Worm (Caenorhabditis elegans) whole organism, late embryonic: Measurements from ENCODE around the gene pqn-36.

Source experiments
- C38D4.7 ChIP-seq: fragments of 200-800 bp; sonication (Bioruptor generic); optimal IDR thresholded peaks from 2 replicates; lab custom pipeline; 2018; ENCODE audit warnings: mild to moderate bottlenecking, missing genetic modification characterization, moderate library complexity, missing compliant biosample characterization
- K02D7.2 ChIP-seq: sonication (generic microtip); optimal IDR thresholded peaks from 2 replicates; lab custom pipeline; 2017; ENCODE audit warnings: mild to moderate bottlenecking, missing genetic modification characterization, missing compliant biosample characterization
- ama-1 ChIP-seq: fragments of 150-350 bp; optimal IDR thresholded peaks from 2 replicates; lab custom pipeline; 2014
- ceh-18 ChIP-seq: sonication (generic microtip); optimal IDR thresholded peaks from 2 replicates; lab custom pipeline; 2016; ENCODE audit warnings: missing genetic modification characterization, missing compliant biosample characterization
- ceh-19 ChIP-seq: fragments of 200-800 bp; sonication (Bioruptor generic); optimal IDR thresholded peaks from 2 replicates; lab custom pipeline; 2018; ENCODE audit warnings: mild to moderate bottlenecking, missing genetic modification characterization, missing compliant biosample characterization
- ceh-30 ChIP-seq: fragments of 150-350 bp; optimal IDR thresholded peaks from 2 replicates; lab custom pipeline; 2014; ENCODE audit warnings: missing biosample characterization, missing genetic modification characterization
- ceh-31 ChIP-seq: sonication (generic microtip); optimal IDR thresholded peaks from 2 replicates; lab custom pipeline; 2016; ENCODE audit warnings: missing genetic modification characterization, missing compliant biosample characterization
- ceh-9 ChIP-seq: sonication (generic microtip); optimal IDR thresholded peaks from 2 replicates; lab custom pipeline; 2016; ENCODE audit warnings: mild to moderate bottlenecking, missing genetic modification characterization, inconsistent platforms, missing compliant biosample characterization
- dmd-4 ChIP-seq: sonication (generic microtip); optimal IDR thresholded peaks from 2 replicates; lab custom pipeline; 2016; ENCODE audit warnings: borderline replicate concordance, missing genetic modification characterization, missing compliant biosample characterization
- dve-1 ChIP-seq: sonication (generic microtip); optimal IDR thresholded peaks from 2 replicates; lab custom pipeline; 2017; ENCODE audit warnings: antibody characterized with exemption, mild to moderate bottlenecking, missing genetic modification characterization, missing compliant biosample characterization
- elt-2 ChIP-seq: sonication (generic microtip); optimal IDR thresholded peaks from 2 replicates; lab custom pipeline; 2016; ENCODE audit warnings: missing genetic modification reagents, missing genetic modification characterization, missing compliant biosample characterization
- ets-4 ChIP-seq: sonication (generic microtip); optimal IDR thresholded peaks from 2 replicates; lab custom pipeline; 2016; ENCODE audit warnings: missing genetic modification characterization, missing compliant biosample characterization
- fkh-10 ChIP-seq: fragments of 150-350 bp; optimal IDR thresholded peaks from 2 replicates; lab custom pipeline; 2014; ENCODE audit warnings: missing biosample characterization, missing genetic modification reagents, missing genetic modification characterization
- hlh-13 ChIP-seq: fragments of 200-800 bp; sonication (Bioruptor generic); optimal IDR thresholded peaks from 2 replicates; lab custom pipeline; 2018; ENCODE audit warnings: mild to moderate bottlenecking, missing genetic modification characterization, missing compliant biosample characterization
- hlh-30 ChIP-seq: sonication (generic microtip); optimal IDR thresholded peaks from 2 replicates; lab custom pipeline; 2017; ENCODE audit warnings: antibody characterized with exemption, missing genetic modification characterization, missing compliant biosample characterization; ENCODE audit not compliant: insufficient read depth
- hlh-8 ChIP-seq: sonication (generic microtip); optimal IDR thresholded peaks from 2 replicates; lab custom pipeline; 2016; ENCODE audit warnings: missing genotype, missing genetic modification characterization, missing compliant biosample characterization
- lin-11 ChIP-seq: fragments of 200-800 bp; sonication (Bioruptor generic); optimal IDR thresholded peaks from 2 replicates; lab custom pipeline; 2018; ENCODE audit warnings: mild to moderate bottlenecking, missing genetic modification characterization, missing compliant biosample characterization
- madf-2 ChIP-seq: sonication (generic microtip); optimal IDR thresholded peaks from 2 replicates; lab custom pipeline; 2017; ENCODE audit warnings: missing genetic modification characterization, missing compliant biosample characterization
- mec-3 ChIP-seq: sonication (generic microtip); optimal IDR thresholded peaks from 2 replicates; lab custom pipeline; 2016; ENCODE audit warnings: borderline replicate concordance, missing genetic modification characterization, missing compliant biosample characterization
- nhr-232 ChIP-seq: sonication (generic microtip); optimal IDR thresholded peaks from 2 replicates; lab custom pipeline; 2016; ENCODE audit warnings: missing genetic modification characterization, missing compliant biosample characterization
- npax-4 ChIP-seq: sonication (generic microtip); optimal IDR thresholded peaks from 2 replicates; lab custom pipeline; 2016; ENCODE audit warnings: missing genetic modification characterization, missing compliant biosample characterization
- pat-9 ChIP-seq: fragments of 200-800 bp; sonication (Bioruptor generic); optimal IDR thresholded peaks from 2 replicates; lab custom pipeline; 2018; ENCODE audit warnings: mild to moderate bottlenecking, missing genetic modification characterization, moderate library complexity, missing compliant biosample characterization
- pax-1 ChIP-seq: fragments of 150-350 bp; optimal IDR thresholded peaks from 2 replicates; lab custom pipeline; 2014; ENCODE audit warnings: missing biosample characterization, missing genetic modification characterization
- pha-2 ChIP-seq: sonication (generic microtip); optimal IDR thresholded peaks from 2 replicates; lab custom pipeline; 2017; ENCODE audit warnings: mild to moderate bottlenecking, missing genetic modification characterization, missing compliant biosample characterization
- pha-4 ChIP-seq: fragments of 150-350 bp; optimal IDR thresholded peaks from 2 replicates; lab custom pipeline; 2018; ENCODE audit warnings: missing biosample characterization, missing genetic modification reagents, missing genetic modification characterization
- pros-1 ChIP-seq: fragments of 150-350 bp; optimal IDR thresholded peaks from 2 replicates; lab custom pipeline; 2014; ENCODE audit warnings: missing biosample characterization, missing genetic modification reagents, missing genetic modification characterization
- ref-2 ChIP-seq: sonication (generic microtip); optimal IDR thresholded peaks from 2 replicates; lab custom pipeline; 2016; ENCODE audit warnings: missing genetic modification characterization, missing compliant biosample characterization
- rnt-1 ChIP-seq: sonication (generic microtip); optimal IDR thresholded peaks from 2 replicates; lab custom pipeline; 2016; ENCODE audit warnings: missing genetic modification characterization, missing compliant biosample characterization
- sdc-2 ChIP-seq: sonication (generic microtip); optimal IDR thresholded peaks from 2 replicates; lab custom pipeline; 2016; ENCODE audit warnings: missing genotype, missing genetic modification characterization, missing compliant biosample characterization
- sox-2 ChIP-seq: fragments of 200-800 bp; sonication (Bioruptor generic); IDR thresholded peaks from 2 replicates; pipeline ENCODE4 v1.3.6; 2022; ENCODE audit warnings: missing genetic modification reagents, missing genetic modification characterization, missing compliant biosample characterization
- sox-4 ChIP-seq: sonication (generic microtip); optimal IDR thresholded peaks from 2 replicates; lab custom pipeline; 2017; ENCODE audit warnings: mild to moderate bottlenecking, missing genetic modification characterization, inconsistent platforms, missing compliant biosample characterization
- tbx-7 ChIP-seq: sonication (generic microtip); optimal IDR thresholded peaks from 2 replicates; lab custom pipeline; 2016; ENCODE audit warnings: missing genotype, missing genetic modification characterization, missing compliant biosample characterization
- unc-42 ChIP-seq: sonication (generic microtip); optimal IDR thresholded peaks from 2 replicates; lab custom pipeline; 2016; ENCODE audit warnings: missing genotype, missing genetic modification characterization, missing compliant biosample characterization
- unc-55 ChIP-seq: sonication (generic microtip); optimal IDR thresholded peaks from 2 replicates; lab custom pipeline; 2017; ENCODE audit warnings: missing biosample characterization, missing genetic modification reagents, missing genetic modification characterization
- zip-5 ChIP-seq: sonication (generic microtip); optimal IDR thresholded peaks from 2 replicates; lab custom pipeline; 2016; ENCODE audit warnings: missing genetic modification characterization, missing compliant biosample characterization

pqn-36 gene

ce11 chrX:15407631-15408030 is 7.7 kb downstream of the pqn-36 start, which contains the start of gene psa-3:
Gene psa-3, plus strand, starts transcription at chrX:15407931.
- TF ChIP-seq ceh-30 (tag; lab: Kevin White, UChicago): no peak
- TF ChIP-seq sdc-2 (tag; lab: Kevin White, UChicago): no peak
- TF ChIP-seq K02D7.2 (tag; lab: Kevin White, UChicago): no peak
- TF ChIP-seq npax-4 (tag; lab: Kevin White, UChicago): no peak
- no peak for TF ChIP-seq nhr-232
- TF ChIP-seq mec-3 (tag; lab: Kevin White, UChicago): no peak
- TF ChIP-seq ceh-19 (GFP tag; lab: Kevin White, UChicago): no peak
- TF ChIP-seq rnt-1 (tag; lab: Kevin White, UChicago): no peak
- TF ChIP-seq pha-4 (tag; lab: Kevin White, UChicago): no peak
- no peak for TF ChIP-seq hlh-13 (GFP tag; lab: Kevin White, UChicago)
- no peak for TF ChIP-seq elt-2 (tag; lab: Kevin White, UChicago)
- no peak for TF ChIP-seq ama-1
- no peak for TF ChIP-seq ceh-18 (tag; lab: Kevin White, UChicago)
- TF ChIP-seq hlh-30 (tag; lab: Kevin White, UChicago): no peak
- TF ChIP-seq sox-2 (GFP tag; lab: Robert Waterston, UW): no peak
- TF ChIP-seq zip-5: no peak
- TF ChIP-seq pha-2: no peak
- no peak for TF ChIP-seq unc-55 (GFP tag; lab: Kevin White, UChicago)
- no peak for TF ChIP-seq fkh-10 (GFP tag; lab: Kevin White, UChicago)

- TF ChIP-seq madf-2 (tag; lab: Kevin White, UChicago) (no peak), tbx-7 (no peak), npax-4 (tag; lab: Kevin White, UChicago) (no peak), dmd-4 (tag; lab: Kevin White, UChicago) (no peak), ceh-31 (tag; lab: Kevin White, UChicago) (peak; percentile 49), unc-42 (tag; lab: Kevin White, UChicago) (peak; percentile 98), pax-1 (tag; lab: Kevin White, UChicago) (no peak)
Measured at ce11 chrX:15395723-15396122, 19.6 kb downstream of the pqn-36 start.

ce11 chrX:15392672-15393071 is 22.6 kb downstream of the pqn-36 start:
- TF ChIP-seq unc-55 (GFP tag; lab: Kevin White, UChicago) (no peak), ceh-9 (no peak), npax-4 (tag; lab: Kevin White, UChicago) (no peak), mec-3 (tag; lab: Kevin White, UChicago) (no peak), pat-9 (no peak)

ce11 chrX:15389853-15390252 is 25.4 kb downstream of the pqn-36 start:
- TF ChIP-seq madf-2 (tag; lab: Kevin White, UChicago) (no peak), dve-1 (tag; lab: Kevin White, UChicago) (no peak), lin-11 (tag; lab: Kevin White, UChicago) (no peak), sox-4 (tag; lab: Kevin White, UChicago) (no peak), pros-1 (no peak), ceh-30 (tag; lab: Kevin White, UChicago) (no peak), C38D4.7 (GFP tag; lab: Kevin White, UChicago) (no peak), ref-2 (tag; lab: Kevin White, UChicago) (no peak), ceh-9 (no peak), mec-3 (tag; lab: Kevin White, UChicago) (no peak)

- no peak for TF ChIP-seq hlh-8 (tag; lab: Kevin White, UChicago)
- TF ChIP-seq hlh-13 (GFP tag; lab: Kevin White, UChicago): no peak
- no peak for TF ChIP-seq ets-4 (tag; lab: Kevin White, UChicago)
Measured at ce11 chrX:15388259-15388658, 27.0 kb downstream of the pqn-36 start.
